Worm (Caenorhabditis elegans) whole organism, mixed stage, embryonic: ENCODE results near the gene ZC250.5.

ENCODE experiments used
- elt-1 ChIP-seq: sonication (generic microtip); optimal IDR thresholded peaks from 2 replicates; lab custom pipeline; 2017; ENCODE audit warnings: missing genetic modification characterization, mild to moderate bottlenecking, missing compliant biosample characterization, antibody characterized with exemption, moderate library complexity, borderline replicate concordance; ENCODE audit not compliant: insufficient read depth
- lsy-2 ChIP-seq: fragments of 150-350 bp; optimal IDR thresholded peaks from 2 replicates; lab custom pipeline; 2014; ENCODE audit warnings: missing biosample characterization, missing genetic modification characterization
- nhr-12 ChIP-seq: fragments of 150-350 bp; optimal IDR thresholded peaks from 2 replicates; lab custom pipeline; 2014; ENCODE audit warnings: missing biosample characterization, missing genetic modification characterization
- nhr-2 ChIP-seq: fragments of 150-350 bp; optimal IDR thresholded peaks from 2 replicates; lab custom pipeline; 2014; ENCODE audit warnings: missing biosample characterization, missing genetic modification characterization
- nhr-28 ChIP-seq: fragments of 150-350 bp; optimal IDR thresholded peaks from 2 replicates; lab custom pipeline; 2014; ENCODE audit warnings: missing biosample characterization, missing genetic modification characterization
- unc-120 ChIP-seq: sonication (generic microtip); optimal IDR thresholded peaks from 2 replicates; lab custom pipeline; 2017; ENCODE audit warnings: missing genetic modification characterization, missing compliant biosample characterization; ENCODE audit not compliant: poor library complexity, severe bottlenecking
- unc-62 ChIP-seq: fragments of 150-350 bp; optimal IDR thresholded peaks from 2 replicates; lab custom pipeline; 2014; ENCODE audit warnings: missing biosample characterization, missing genetic modification reagents, missing genetic modification characterization

DNA sequence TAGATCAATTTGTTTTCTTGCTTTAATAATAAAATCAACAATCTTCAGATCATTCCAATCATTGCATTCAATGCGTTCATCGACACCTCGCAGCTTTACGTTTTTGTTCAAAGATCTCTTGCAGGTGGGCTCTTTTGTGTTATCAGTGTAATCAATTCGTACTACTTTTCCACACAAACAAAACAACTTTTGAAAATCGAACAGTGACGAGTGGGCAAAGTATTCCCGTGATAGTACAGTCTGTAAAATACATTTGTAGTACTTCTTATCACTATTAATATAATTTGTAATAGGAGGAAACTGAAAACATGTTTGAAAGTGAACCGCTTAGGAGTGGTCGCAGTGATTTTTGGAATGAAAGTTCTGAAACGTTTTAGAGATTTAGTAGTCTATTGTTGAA is 40.5 kb upstream of the ZC250.5 start, which contains the start of gene pgph-2:
- no peak for TF ChIP-seq nhr-2 (tag; lab: Kevin White, UChicago)
- no peak for TF ChIP-seq unc-120 (tag; lab: Kevin White, UChicago)
- TF ChIP-seq nhr-28 (tag; lab: Kevin White, UChicago), result no peak
- no peak for TF ChIP-seq unc-62 (GFP tag; lab: Kevin White, UChicago)
- no peak for TF ChIP-seq lsy-2 (tag; lab: Kevin White, UChicago)
- TF ChIP-seq nhr-12 (tag; lab: Kevin White, UChicago), result no peak
- no peak for TF ChIP-seq elt-1 (tag; lab: Kevin White, UChicago)
